Worm (Caenorhabditis elegans) whole organism, mixed stage, embryonic: ENCODE results near the gene F56D6.19.
"Not testable (repeated sequence)": the region's sequence is repeated elsewhere in the genome, so short reads cannot be mapped to it uniquely, and the experiment has no call there.

Experiments
- M03D4.4 ChIP-seq: sonication (generic microtip); optimal IDR thresholded peaks from 2 replicates; lab custom pipeline; 2017; ENCODE audit warnings: mild to moderate bottlenecking, missing genetic modification characterization, missing compliant biosample characterization
- bed-3 ChIP-seq: fragments of 200-800 bp; sonication (Bioruptor generic); optimal IDR thresholded peaks from 3 replicates; lab custom pipeline; 2018; ENCODE audit warnings: mild to moderate bottlenecking, missing genetic modification characterization, moderate library complexity, missing compliant biosample characterization
- ceh-39 ChIP-seq: fragments of 150-350 bp; optimal IDR thresholded peaks from 2 replicates; lab custom pipeline; 2014; ENCODE audit warnings: missing biosample characterization, missing genetic modification characterization
- ceh-43 ChIP-seq: fragments of 200-800 bp; sonication (Bioruptor generic); optimal IDR thresholded peaks from 2 replicates; lab custom pipeline; 2018; ENCODE audit warnings: mild to moderate bottlenecking, missing genetic modification characterization, moderate library complexity, missing compliant biosample characterization
- ceh-83 ChIP-seq: fragments of 200-800 bp; sonication (Bioruptor generic); optimal IDR thresholded peaks from 2 replicates; lab custom pipeline; 2018; ENCODE audit warnings: mild to moderate bottlenecking, missing genetic modification characterization, missing compliant biosample characterization
- ces-1 ChIP-seq: fragments of 150-350 bp; optimal IDR thresholded peaks from 2 replicates; lab custom pipeline; 2014; ENCODE audit warnings: missing biosample characterization, missing genetic modification reagents, missing genetic modification characterization
- cnd-1 ChIP-seq: fragments of 200-800 bp; sonication (Bioruptor generic); optimal IDR thresholded peaks from 2 replicates; lab custom pipeline; 2018; ENCODE audit warnings: mild to moderate bottlenecking, missing genetic modification characterization, missing compliant biosample characterization
- drap-1 ChIP-seq: fragments of 200-800 bp; sonication (Bioruptor generic); optimal IDR thresholded peaks from 3 replicates; lab custom pipeline; 2018; ENCODE audit warnings: mild to moderate bottlenecking, missing genetic modification characterization, missing compliant biosample characterization
- elt-1 ChIP-seq: sonication (generic microtip); optimal IDR thresholded peaks from 2 replicates; lab custom pipeline; 2017; ENCODE audit warnings: missing genetic modification characterization, mild to moderate bottlenecking, missing compliant biosample characterization, antibody characterized with exemption, moderate library complexity, borderline replicate concordance; ENCODE audit not compliant: insufficient read depth
- elt-3 ChIP-seq: fragments of 150-350 bp; optimal IDR thresholded peaks from 2 replicates; lab custom pipeline; 2014; ENCODE audit warnings: missing biosample characterization, missing genetic modification characterization
- flh-1 ChIP-seq: fragments of 200-800 bp; sonication (Bioruptor generic); optimal IDR thresholded peaks from 2 replicates; lab custom pipeline; 2018; ENCODE audit warnings: mild to moderate bottlenecking, missing genetic modification characterization, moderate library complexity, missing compliant biosample characterization
- ham-2 ChIP-seq: fragments of 200-800 bp; sonication (Bioruptor generic); optimal IDR thresholded peaks from 2 replicates; lab custom pipeline; 2018; ENCODE audit warnings: mild to moderate bottlenecking, missing genetic modification characterization, missing compliant biosample characterization
- hlh-1 ChIP-seq: fragments of 150-350 bp; optimal IDR thresholded peaks from 2 replicates; lab custom pipeline; 2014; ENCODE audit warnings: missing biosample characterization, missing genetic modification reagents, missing genetic modification characterization
- lin-13 ChIP-seq: fragments of 150-350 bp; optimal IDR thresholded peaks from 2 replicates; lab custom pipeline; 2014; ENCODE audit warnings: missing biosample characterization, missing genetic modification characterization
- lsy-2 ChIP-seq: fragments of 150-350 bp; optimal IDR thresholded peaks from 2 replicates; lab custom pipeline; 2014; ENCODE audit warnings: missing biosample characterization, missing genetic modification characterization
- mep-1 ChIP-seq: fragments of 150-350 bp; optimal IDR thresholded peaks from 2 replicates; lab custom pipeline; 2017; ENCODE audit warnings: missing biosample characterization, missing genetic modification reagents, missing genetic modification characterization, inconsistent platforms
- nhr-2 ChIP-seq: fragments of 150-350 bp; optimal IDR thresholded peaks from 2 replicates; lab custom pipeline; 2014; ENCODE audit warnings: missing biosample characterization, missing genetic modification characterization
- nhr-237 ChIP-seq: fragments of 150-350 bp; optimal IDR thresholded peaks from 2 replicates; lab custom pipeline; 2014; ENCODE audit warnings: missing biosample characterization, missing genetic modification characterization
- nhr-28 ChIP-seq: fragments of 150-350 bp; optimal IDR thresholded peaks from 2 replicates; lab custom pipeline; 2014; ENCODE audit warnings: missing biosample characterization, missing genetic modification characterization
- nhr-76 ChIP-seq: sonication (generic microtip); optimal IDR thresholded peaks from 2 replicates; lab custom pipeline; 2017; ENCODE audit warnings: missing biosample characterization, missing genetic modification characterization
- pha-4 ChIP-seq: fragments of 150-350 bp; optimal IDR thresholded peaks from 2 replicates; lab custom pipeline; 2018; ENCODE audit warnings: missing biosample characterization, missing genetic modification reagents, missing genetic modification characterization
- sem-2 ChIP-seq: fragments of 200-800 bp; sonication (Bioruptor generic); optimal IDR thresholded peaks from 2 replicates; lab custom pipeline; 2018; ENCODE audit warnings: mild to moderate bottlenecking, missing genetic modification characterization, missing compliant biosample characterization
- snpc-4 ChIP-seq: fragments of 150-350 bp; optimal IDR thresholded peaks from 2 replicates; lab custom pipeline; 2014; ENCODE audit warnings: missing biosample characterization, missing genetic modification characterization
- sptf-1 ChIP-seq: sonication (generic microtip); optimal IDR thresholded peaks from 2 replicates; lab custom pipeline; 2017; ENCODE audit warnings: mild to moderate bottlenecking, missing genetic modification characterization, moderate library complexity, missing compliant biosample characterization
- tbx-8 ChIP-seq: fragments of 200-800 bp; sonication (Bioruptor generic); optimal IDR thresholded peaks from 2 replicates; lab custom pipeline; 2018; ENCODE audit warnings: mild to moderate bottlenecking, missing genetic modification characterization, moderate library complexity, missing compliant biosample characterization
- unc-39 ChIP-seq: fragments of 150-350 bp; optimal IDR thresholded peaks from 2 replicates; lab custom pipeline; 2014; ENCODE audit warnings: missing biosample characterization, missing genetic modification characterization
- unc-62 ChIP-seq: fragments of 150-350 bp; optimal IDR thresholded peaks from 2 replicates; lab custom pipeline; 2014; ENCODE audit warnings: missing biosample characterization, missing genetic modification reagents, missing genetic modification characterization
- zip-8 ChIP-seq: fragments of 150-350 bp; optimal IDR thresholded peaks from 2 replicates; lab custom pipeline; 2014; ENCODE audit warnings: missing biosample characterization, missing genetic modification characterization
- ztf-11 ChIP-seq: fragments of 150-350 bp; optimal IDR thresholded peaks from 2 replicates; lab custom pipeline; 2014; ENCODE audit warnings: missing biosample characterization, missing genetic modification characterization

F56D6.19 gene

ce11 chrIV:3932408-3932807 is 17.8 kb downstream of the F56D6.19 start, which contains the start of gene clec-70:
Gene clec-70, plus strand, starts transcription at chrIV:3932708.
- not testable (repeated sequence) for TF ChIP-seq nhr-76; tbx-8; nhr-2 (tag; lab: Kevin White, UChicago)

ce11 chrIV:3937097-3937496 is 22.5 kb downstream of the F56D6.19 start, which contains the start of gene clec-71:
Gene clec-71, plus strand, starts transcription at chrIV:3937458.
- TF ChIP-seq nhr-237 (tag; lab: Kevin White, UChicago), result no peak
- no peak for TF ChIP-seq ham-2
- TF ChIP-seq flh-1 (GFP tag; lab: Kevin White, UChicago), result no peak
- TF ChIP-seq, all 35 proteins: peak for 0

- TF ChIP-seq nhr-237 (tag; lab: Kevin White, UChicago) (no peak), elt-3 (tag; lab: Kevin White, UChicago) (no peak), mep-1 (tag; lab: Kevin White, UChicago) (no peak), sem-2 (GFP tag; lab: Kevin White, UChicago) (no peak), M03D4.4 (no peak), snpc-4 (tag; lab: Kevin White, UChicago) (no peak), nhr-28 (tag; lab: Kevin White, UChicago) (no peak)
Observed at ce11 chrIV:3941658-3942328, 27.2 kb downstream of the F56D6.19 start, which contains the start of gene clec-174. Gene clec-174, minus strand, starts transcription at chrIV:3941708.

ce11 chrIV:3943003-3943402 is 28.4 kb downstream of the F56D6.19 start, which contains the start of gene Y46C8AL.11:
Gene Y46C8AL.11, plus strand, starts transcription at chrIV:3943303.
- TF ChIP-seq unc-62 (no peak), hlh-1 (tag; lab: Kevin White, UChicago) (no peak), flh-1 (GFP tag; lab: Kevin White, UChicago) (no peak), ceh-39 (tag; lab: Kevin White, UChicago) (no peak), zip-8 (no peak), elt-1 (no peak), pha-4 (tag; lab: Kevin White, UChicago) (no peak), ces-1 (GFP tag; lab: Kevin White, UChicago) (no peak), ztf-11 (no peak), nhr-237 (tag; lab: Kevin White, UChicago) (no peak)

ce11 chrIV:3944459-3944858 is 29.9 kb downstream of the F56D6.19 start, which contains the start of gene clec-72:
Gene clec-72, plus strand, starts transcription at chrIV:3944816.
- TF ChIP-seq bed-3 (GFP tag; lab: Kevin White, UChicago) (no peak), flh-1 (GFP tag; lab: Kevin White, UChicago) (no peak), lin-13 (tag; lab: Kevin White, UChicago) (no peak), zip-8 (no peak)

ce11 chrIV:3956095-3956494 is 41.5 kb downstream of the F56D6.19 start, which contains the start of gene clec-73:
Gene clec-73, minus strand, starts transcription at chrIV:3956195.
- TF ChIP-seq sptf-1 (tag; lab: Kevin White, UChicago) (no peak), sem-2 (GFP tag; lab: Kevin White, UChicago) (no peak), unc-39 (no peak), ham-2 (no peak), ceh-83 (GFP tag; lab: Kevin White, UChicago) (no peak), pha-4 (tag; lab: Kevin White, UChicago) (no peak), bed-3 (GFP tag; lab: Kevin White, UChicago) (no peak), ceh-43 (no peak), M03D4.4 (no peak), nhr-237 (tag; lab: Kevin White, UChicago) (no peak), elt-1 (no peak), cnd-1 (tag; lab: Kevin White, UChicago) (no peak)

ce11 chrIV:3956705-3957104 is 42.1 kb downstream of the F56D6.19 start, which contains the start of gene clec-74:
Gene clec-74, plus strand, starts transcription at chrIV:3957005.
- no peak for TF ChIP-seq sem-2 (GFP tag; lab: Kevin White, UChicago)
- TF ChIP-seq elt-1, result no peak
- no peak for TF ChIP-seq flh-1 (GFP tag; lab: Kevin White, UChicago)
- no peak for TF ChIP-seq lsy-2
- no peak for TF ChIP-seq drap-1 (GFP tag; lab: Kevin White, UChicago)
- TF ChIP-seq zip-8, result no peak
